Fruit fly (Drosophila melanogaster) whole organism, pupa: Measurements from ENCODE around the gene CG31100.

ENCODE experiments used
- CG10348 ChIP-seq: fragments of 200-800 bp; sonication (Bioruptor generic); IDR thresholded peaks from 2 replicates; pipeline ENCODE4 v1.3.6; 2022; ENCODE audit warnings: missing biosample characterization, missing genetic modification characterization
- CG12605 ChIP-seq: fragments of 200-800 bp; sonication (Bioruptor generic); IDR thresholded peaks from 2 replicates; pipeline ENCODE4 v1.3.6; 2022; ENCODE audit warnings: missing biosample characterization, missing genetic modification characterization
- CG13204 ChIP-seq: fragments of 200-800 bp; sonication (Bioruptor generic); optimal IDR thresholded peaks from 2 replicates; lab custom pipeline; 2018; ENCODE audit warnings: missing biosample characterization, mild to moderate bottlenecking, missing genetic modification characterization, moderate library complexity
- CG14655 ChIP-seq: fragments of 200-800 bp; sonication (Bioruptor generic); optimal IDR thresholded peaks from 3 replicates; lab custom pipeline; 2017; ENCODE audit warnings: mild to moderate bottlenecking, missing biosample characterization, missing genetic modification reagents, missing genetic modification characterization
- CG15710 ChIP-seq: fragments of 200-800 bp; sonication (Bioruptor generic); optimal IDR thresholded peaks from 2 replicates; lab custom pipeline; 2018; ENCODE audit warnings: missing biosample characterization, mild to moderate bottlenecking, missing genetic modification characterization, moderate library complexity
- CG17806 ChIP-seq: fragments of 200-800 bp; sonication (Bioruptor generic); optimal IDR thresholded peaks from 2 replicates; lab custom pipeline; 2018; ENCODE audit warnings: missing biosample characterization, mild to moderate bottlenecking, missing genetic modification characterization, moderate library complexity
- CG32121 ChIP-seq: fragments of 200-800 bp; sonication (Bioruptor generic); IDR thresholded peaks from 2 replicates; pipeline ENCODE4 v1.3.6; 2022; ENCODE audit warnings: missing biosample characterization, missing genetic modification characterization
- CG34367 ChIP-seq: fragments of 200-800 bp; sonication (Bioruptor generic); optimal IDR thresholded peaks from 2 replicates; lab custom pipeline; 2018; ENCODE audit warnings: missing biosample characterization, mild to moderate bottlenecking, missing genetic modification characterization
- CG4496 ChIP-seq: fragments of 200-800 bp; sonication (Bioruptor generic); IDR thresholded peaks from 3 replicates; pipeline ENCODE4 v1.3.6; 2022; ENCODE audit warnings: missing biosample characterization, missing genetic modification characterization
- CG8159 ChIP-seq: fragments of 200-800 bp; sonication (Bioruptor generic); optimal IDR thresholded peaks from 3 replicates; lab custom pipeline; 2018; ENCODE audit warnings: missing biosample characterization, mild to moderate bottlenecking, missing genetic modification characterization, moderate library complexity
- CG8301 ChIP-seq: fragments of 200-800 bp; sonication (Bioruptor generic); optimal IDR thresholded peaks from 2 replicates; lab custom pipeline; 2018; ENCODE audit warnings: missing biosample characterization, mild to moderate bottlenecking, missing genetic modification characterization
- CG9948 ChIP-seq: fragments of 200-800 bp; sonication (Bioruptor generic); optimal IDR thresholded peaks from 2 replicates; lab custom pipeline; 2018; ENCODE audit warnings: missing biosample characterization, mild to moderate bottlenecking, missing genetic modification characterization, moderate library complexity
- D1 ChIP-seq: fragments of 200-800 bp; sonication (Bioruptor generic); optimal IDR thresholded peaks from 2 replicates; lab custom pipeline; 2018; ENCODE audit warnings: missing biosample characterization, mild to moderate bottlenecking, missing genetic modification characterization, moderate library complexity
- EcR ChIP-seq: fragments of 200-800 bp; sonication (Bioruptor generic); optimal IDR thresholded peaks from 3 replicates; lab custom pipeline; 2019; ENCODE audit warnings: missing biosample characterization, missing genetic modification characterization, mild to moderate bottlenecking, moderate library complexity, missing genetic modification reagents
- Ets98B ChIP-seq: fragments of 200-800 bp; sonication (Bioruptor generic); IDR thresholded peaks from 2 replicates; pipeline ENCODE4 v1.3.6; 2022; ENCODE audit warnings: missing biosample characterization, missing genetic modification characterization
- Pif1A ChIP-seq: fragments of 200-800 bp; sonication (Bioruptor generic); optimal IDR thresholded peaks from 3 replicates; lab custom pipeline; 2016; ENCODE audit warnings: missing biosample characterization, missing genetic modification characterization
- Pif1B ChIP-seq: fragments of 200-800 bp; sonication (Bioruptor generic); optimal IDR thresholded peaks from 3 replicates; lab custom pipeline; 2016; ENCODE audit warnings: missing biosample characterization, missing genetic modification characterization
- Snoo ChIP-seq: fragments of 200-800 bp; sonication (Bioruptor generic); optimal IDR thresholded peaks from 3 replicates; lab custom pipeline; 2017; ENCODE audit warnings: missing biosample characterization, mild to moderate bottlenecking, missing genetic modification characterization, inconsistent platforms
- fd96Ca ChIP-seq: fragments of 200-800 bp; sonication (Bioruptor generic); IDR thresholded peaks from 3 replicates; pipeline ENCODE4 v1.3.6; 2022; ENCODE audit warnings: missing biosample characterization, missing genetic modification characterization
- gl ChIP-seq: fragments of 200-800 bp; sonication (Bioruptor generic); optimal IDR thresholded peaks from 2 replicates; lab custom pipeline; 2018; ENCODE audit warnings: missing biosample characterization, mild to moderate bottlenecking, missing genetic modification characterization
- rn ChIP-seq: fragments of 200-800 bp; sonication (Bioruptor generic); IDR thresholded peaks from 2 replicates; pipeline ENCODE4 v1.3.6; 2022; ENCODE audit warnings: missing biosample characterization, missing genetic modification characterization

The CG31100 gene

DNA sequence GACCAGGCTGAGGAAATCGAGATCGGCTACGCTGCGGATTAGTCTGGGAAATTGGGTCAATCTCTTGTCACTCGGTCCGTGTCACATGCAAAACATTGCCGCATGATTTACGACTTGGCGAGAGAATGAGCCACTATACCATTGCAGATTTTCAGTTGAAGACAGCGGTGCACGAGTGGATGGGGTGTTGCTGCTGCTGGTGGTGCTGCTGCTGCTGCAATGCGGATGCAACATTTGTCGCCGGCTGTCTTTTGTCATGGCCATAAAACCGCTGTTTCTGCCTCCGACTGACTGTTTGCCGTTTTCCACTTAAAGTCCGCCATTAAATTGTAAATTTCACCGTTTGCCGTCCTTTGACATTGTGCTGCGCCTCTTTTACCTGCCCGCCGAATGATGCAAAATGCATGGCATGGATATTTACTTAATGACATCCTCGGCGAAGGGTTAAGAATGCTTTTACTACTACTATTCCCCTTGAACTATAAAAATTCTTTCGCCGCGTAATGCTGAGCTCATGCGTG is 27.3 kb downstream of the CG31100 start:
- TF ChIP-seq CG8301: no peak
- TF ChIP-seq EcR (GFP tag; lab: Kevin White, UChicago): no peak
- TF ChIP-seq D1 (tag; lab: Kevin White, UChicago): no peak
- no peak for TF ChIP-seq CG9948 (tag; lab: Kevin White, UChicago)
- no peak for TF ChIP-seq Ets98B
- TF ChIP-seq CG10348 (GFP tag; lab: Robert Waterston, UW): no peak
- TF ChIP-seq CG8159 (tag; lab: Kevin White, UChicago): no peak
- TF ChIP-seq CG13204: no peak

- no peak for TF ChIP-seq CG10348 (GFP tag; lab: Robert Waterston, UW)
- TF ChIP-seq gl (tag; lab: Kevin White, UChicago): no peak
- TF ChIP-seq rn (GFP tag; lab: Robert Waterston, UW): 0 out of 2 replicates have a peak, but pooled peaks have one; percentile 4
- peak; percentile 18 for TF ChIP-seq CG8159 (tag; lab: Kevin White, UChicago)
- peak; percentile 29 for TF ChIP-seq CG8301
- peak; percentile 58 for TF ChIP-seq Pif1A (GFP tag; lab: Kevin White, UChicago)
- no peak for TF ChIP-seq Pif1B
- TF ChIP-seq CG14655: peak; percentile 30
- TF ChIP-seq CG13204: peak; percentile 60
- TF ChIP-seq EcR (GFP tag; lab: Kevin White, UChicago): peak; percentile 11
- TF ChIP-seq CG32121 (GFP tag; lab: Robert Waterston, UW): no peak
- peak; percentile 28 for TF ChIP-seq CG15710 (tag; lab: Kevin White, UChicago)
- TF ChIP-seq Ets98B: peak; percentile 67
- TF ChIP-seq D1 (tag; lab: Kevin White, UChicago): no peak
- TF ChIP-seq CG12605 (GFP tag; lab: Robert Waterston, UW): peak; percentile 78
- peak; percentile 22 for TF ChIP-seq CG34367 (tag; lab: Kevin White, UChicago)
- TF ChIP-seq Snoo (tag; lab: Kevin White, UChicago): peak; percentile 29
- peak; percentile 26 for TF ChIP-seq CG9948 (tag; lab: Kevin White, UChicago)
- no peak for TF ChIP-seq CG17806 (tag; lab: Kevin White, UChicago)
- peak; percentile 68; the same call in 2 of the 3 replicates for TF ChIP-seq fd96Ca (GFP tag; lab: Robert Waterston, UW)
- peak; percentile 66; the same call in 1 of the 3 replicates for TF ChIP-seq CG4496 (GFP tag; lab: Robert Waterston, UW)
Observed at dm6 chr3R:8971794-8972193, 31.7 kb downstream of the CG31100 start.

dm6 chr3R:8970707-8971106 is 32.7 kb downstream of the CG31100 start:
- TF ChIP-seq EcR (GFP tag; lab: Kevin White, UChicago): no peak
- TF ChIP-seq Pif1B: no peak
- no peak for TF ChIP-seq CG9948 (tag; lab: Kevin White, UChicago)
- TF ChIP-seq CG8159 (tag; lab: Kevin White, UChicago): no peak

DNA sequence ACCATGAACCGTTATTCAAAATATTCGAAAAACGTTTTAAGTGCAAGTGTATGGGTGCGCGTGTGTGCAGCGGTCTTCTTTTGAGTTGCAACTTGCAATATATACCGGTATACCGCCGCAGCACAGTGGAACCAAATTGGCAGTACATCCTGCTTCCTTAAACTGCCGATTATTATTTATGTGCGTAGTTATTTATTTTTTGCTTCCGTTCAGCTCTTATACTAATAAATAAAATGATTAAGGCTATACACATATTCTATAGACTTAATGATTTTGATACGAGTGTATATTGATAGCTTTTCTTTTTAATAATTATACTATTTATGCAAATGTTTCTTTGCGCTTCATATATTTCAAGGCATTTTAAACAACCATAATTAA is 33.5 kb downstream of the CG31100 start:
- TF ChIP-seq Ets98B (no peak), CG13204 (no peak), CG34367 (tag; lab: Kevin White, UChicago) (no peak), rn (GFP tag; lab: Robert Waterston, UW) (no peak)

DNA sequence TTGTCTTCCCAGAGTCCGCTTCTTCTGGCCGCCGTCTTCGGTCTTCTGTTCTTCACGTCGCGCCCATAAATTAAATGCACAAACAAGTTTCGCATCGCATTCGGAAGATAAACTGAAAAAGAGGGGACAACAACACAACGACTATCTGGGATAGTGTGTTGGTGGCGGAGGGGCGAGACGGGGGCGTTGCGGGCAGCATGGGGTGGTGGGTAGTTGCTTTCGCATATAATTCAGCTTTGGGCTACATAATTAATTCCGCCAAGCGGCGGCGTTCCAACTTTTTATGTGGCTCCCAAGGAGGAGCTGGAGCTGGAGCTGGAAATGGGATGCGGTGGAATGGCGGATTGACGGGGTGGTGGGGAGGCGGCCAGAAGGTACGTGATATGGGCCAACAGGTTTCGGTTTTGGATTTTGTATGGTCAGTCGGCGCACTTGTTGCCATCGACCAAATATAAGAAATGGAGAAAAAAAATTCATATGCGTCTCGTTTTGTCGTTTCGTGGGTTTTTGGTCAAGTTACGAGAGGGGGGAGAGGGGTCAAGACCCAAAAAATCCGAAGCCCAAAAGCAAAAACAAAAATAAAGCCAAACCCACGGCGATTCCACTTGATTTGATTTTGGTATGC is 34.0 kb downstream of the CG31100 start:
- TF ChIP-seq EcR (GFP tag; lab: Kevin White, UChicago): peak; percentile 64
- no peak for TF ChIP-seq CG32121 (GFP tag; lab: Robert Waterston, UW)
- TF ChIP-seq CG8159 (tag; lab: Kevin White, UChicago): no peak
- no peak for TF ChIP-seq Pif1A (GFP tag; lab: Kevin White, UChicago)
- TF ChIP-seq CG13204: peak; percentile 93
- no peak for TF ChIP-seq fd96Ca (GFP tag; lab: Robert Waterston, UW)

DNA sequence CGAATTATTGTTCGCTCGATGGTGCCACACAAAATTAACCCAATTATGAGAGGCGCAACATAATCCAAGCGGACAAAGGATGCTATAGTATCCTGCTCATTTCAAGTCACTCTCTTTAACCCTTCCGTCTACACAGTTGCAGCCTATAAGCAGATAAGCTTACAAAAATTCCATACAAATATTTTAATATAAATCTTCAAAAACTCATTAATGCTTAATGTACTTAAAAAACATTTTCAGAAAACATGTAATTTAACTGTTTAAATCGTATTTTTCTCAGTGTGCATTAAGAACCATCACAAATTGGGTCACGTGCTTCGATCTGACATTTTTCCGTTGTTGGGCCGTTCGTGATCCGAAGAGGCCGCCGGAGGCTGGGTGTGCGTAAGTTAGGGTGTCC is 34.6 kb downstream of the CG31100 start:
- TF ChIP-seq gl (tag; lab: Kevin White, UChicago) (no peak), Pif1B (peak; percentile 22), EcR (GFP tag; lab: Kevin White, UChicago) (no peak), CG8301 (peak; percentile 18), CG17806 (tag; lab: Kevin White, UChicago) (peak; percentile 19), CG8159 (tag; lab: Kevin White, UChicago) (peak; percentile 65), CG13204 (no peak), Snoo (tag; lab: Kevin White, UChicago) (peak; percentile 38), Pif1A (GFP tag; lab: Kevin White, UChicago) (peak; percentile 38), rn (GFP tag; lab: Robert Waterston, UW) (no peak), Ets98B (no peak), CG10348 (GFP tag; lab: Robert Waterston, UW) (no peak), CG14655 (peak; percentile 20), CG4496 (GFP tag; lab: Robert Waterston, UW) (no peak), CG34367 (tag; lab: Kevin White, UChicago) (peak; percentile 3), CG12605 (GFP tag; lab: Robert Waterston, UW) (no peak), CG32121 (GFP tag; lab: Robert Waterston, UW) (no peak), CG9948 (tag; lab: Kevin White, UChicago) (peak; percentile 51), fd96Ca (GFP tag; lab: Robert Waterston, UW) (no peak), D1 (tag; lab: Kevin White, UChicago) (no peak), CG15710 (tag; lab: Kevin White, UChicago) (peak; percentile 37)
